Fruit fly (Drosophila melanogaster) whole organism, embryonic: ENCODE results near the gene CG14269.
A peak's percentile ranks its signal among the peaks of the same experiment; 100 is the strongest.

Source experiments
- Adf1 ChIP-seq: fragments of 200-800 bp; sonication (Bioruptor generic); IDR thresholded peaks from 2 replicates; pipeline ENCODE4 v1.3.6; 2022; ENCODE audit warnings: missing biosample characterization, missing genetic modification characterization
- CG10565 ChIP-seq: fragments of 200-800 bp; sonication (Bioruptor generic); optimal IDR thresholded peaks from 3 replicates; lab custom pipeline; 2016; ENCODE audit warnings: missing biosample characterization, mild to moderate bottlenecking, missing genetic modification characterization
- CG10979 ChIP-seq: fragments of 200-800 bp; sonication (Bioruptor generic); optimal IDR thresholded peaks from 2 replicates; lab custom pipeline; 2018; ENCODE audit warnings: missing biosample characterization, mild to moderate bottlenecking, missing genetic modification characterization, moderate library complexity
- CG15696 ChIP-seq: fragments of 200-800 bp; sonication (Bioruptor generic); optimal IDR thresholded peaks from 2 replicates; lab custom pipeline; 2019; ENCODE audit warnings: missing biosample characterization, mild to moderate bottlenecking, missing genetic modification characterization, moderate library complexity
- CG16863 ChIP-seq: fragments of 200-800 bp; sonication (Bioruptor generic); optimal IDR thresholded peaks from 3 replicates; lab custom pipeline; 2016; ENCODE audit warnings: missing biosample characterization, missing genetic modification characterization
- CG17186 ChIP-seq: fragments of 200-800 bp; sonication (Bioruptor generic); optimal IDR thresholded peaks from 3 replicates; lab custom pipeline; 2017; ENCODE audit warnings: missing biosample characterization, missing genetic modification reagents, missing genetic modification characterization
- CG17328 ChIP-seq: fragments of 200-800 bp; sonication (Bioruptor generic); IDR thresholded peaks from 2 replicates; pipeline ENCODE4 v1.3.6; 2022; ENCODE audit warnings: missing biosample characterization, missing genetic modification characterization
- CG18476 ChIP-seq: fragments of 200-800 bp; sonication (Bioruptor generic); optimal IDR thresholded peaks from 2 replicates; lab custom pipeline; 2016; ENCODE audit warnings: missing biosample characterization, mild to moderate bottlenecking, missing genetic modification characterization
- CG2116 ChIP-seq: fragments of 200-800 bp; sonication (Bioruptor generic); optimal IDR thresholded peaks from 3 replicates; lab custom pipeline; 2018; ENCODE audit warnings: missing biosample characterization, mild to moderate bottlenecking, missing genetic modification characterization
- CG2129 ChIP-seq: fragments of 200-800 bp; sonication (Bioruptor generic); IDR thresholded peaks from 2 replicates; pipeline ENCODE4 v1.3.6; 2022; ENCODE audit warnings: missing biosample characterization, missing genetic modification characterization; ENCODE audit not compliant: partially characterized antibody
- CG30020 ChIP-seq: fragments of 200-800 bp; optimal IDR thresholded peaks from 2 replicates; lab custom pipeline; 2019; ENCODE audit warnings: missing biosample characterization, mild to moderate bottlenecking, missing genetic modification characterization, moderate library complexity
- CG5245 ChIP-seq: fragments of 200-800 bp; sonication (Bioruptor generic); optimal IDR thresholded peaks from 3 replicates; lab custom pipeline; 2016; ENCODE audit warnings: missing biosample characterization, missing genetic modification characterization
- CG7987 ChIP-seq: fragments of 200-800 bp; sonication (Bioruptor generic); optimal IDR thresholded peaks from 2 replicates; lab custom pipeline; 2018; ENCODE audit warnings: missing biosample characterization, mild to moderate bottlenecking, missing genetic modification characterization, moderate library complexity
- CG8478 ChIP-seq: fragments of >200 bp; optimal IDR thresholded peaks from 2 replicates; lab custom pipeline; 2018
- CG8924 ChIP-seq: fragments of 200-800 bp; optimal IDR thresholded peaks from 3 replicates; lab custom pipeline; 2019; ENCODE audit warnings: missing biosample characterization, mild to moderate bottlenecking, missing genetic modification characterization, moderate library complexity
- Camta ChIP-seq: fragments of 200-800 bp; sonication (Bioruptor generic); optimal IDR thresholded peaks from 2 replicates; lab custom pipeline; 2016; ENCODE audit warnings: missing biosample characterization, missing genetic modification characterization
- Dfd ChIP-seq, 2 experiments: fragments of >200 bp; optimal IDR thresholded peaks; 2 replicates each; lab custom pipeline; 2017; ENCODE audit warnings: missing biosample characterization in 2 of 2, missing genetic modification characterization in 2 of 2
- HLH4C ChIP-seq: fragments of 200-800 bp; sonication (Bioruptor generic); IDR thresholded peaks from 3 replicates; pipeline ENCODE4 v1.3.6; 2022; ENCODE audit warnings: missing biosample characterization, missing genetic modification characterization; ENCODE audit not compliant: partially characterized antibody
- Jarid2 ChIP-seq: fragments of 200-800 bp; sonication (Bioruptor generic); optimal IDR thresholded peaks from 3 replicates; lab custom pipeline; 2017; ENCODE audit warnings: mild to moderate bottlenecking, missing biosample characterization, missing genetic modification reagents, missing genetic modification characterization
- MESR4 ChIP-seq: fragments of 200-800 bp; sonication (Bioruptor generic); optimal IDR thresholded peaks from 2 replicates; lab custom pipeline; 2018; ENCODE audit warnings: missing biosample characterization, mild to moderate bottlenecking, missing genetic modification characterization, moderate library complexity
- Mes4 ChIP-seq: fragments of 200-800 bp; sonication (Bioruptor generic); optimal IDR thresholded peaks from 2 replicates; lab custom pipeline; 2016; ENCODE audit warnings: missing biosample characterization, missing genetic modification characterization
- Pdp1 ChIP-seq, 2 experiments: fragments of 200-800 bp; sonication (Bioruptor generic); optimal IDR thresholded peaks; 3 replicates each; lab custom pipeline; 2016; ENCODE audit warnings: missing biosample characterization in 2 of 2, missing genetic modification characterization in 2 of 2, mild to moderate bottlenecking in 1 of 2, moderate library complexity in 1 of 2
- Side ChIP-seq: fragments of 200-800 bp; sonication (Bioruptor generic); optimal IDR thresholded peaks from 2 replicates; lab custom pipeline; 2016; ENCODE audit warnings: missing biosample characterization, missing genetic modification characterization
- Trl ChIP-seq, 3 experiments: fragments of >200 bp in 2 of 3; fragments of 200-800 bp in 1 of 3; sonication (Bioruptor generic) in 1 of 3; optimal IDR thresholded peaks; 2 replicates in 1 of 3; 3 replicates in 2 of 3; lab custom pipeline; 2016 to 2017; ENCODE audit warnings: missing biosample characterization in 1 of 3, missing genetic modification characterization in 1 of 3
- bab2 ChIP-seq: fragments of 200-800 bp; sonication (Bioruptor generic); optimal IDR thresholded peaks from 2 replicates; lab custom pipeline; 2016; ENCODE audit warnings: missing biosample characterization, missing genetic modification characterization
- bowl ChIP-seq: fragments of 200-800 bp; sonication (Bioruptor generic); IDR thresholded peaks from 2 replicates; pipeline ENCODE4 v1.3.6; 2022; ENCODE audit warnings: missing biosample characterization, missing genetic modification characterization
- cg ChIP-seq: fragments of 200-800 bp; sonication (Bioruptor generic); optimal IDR thresholded peaks from 3 replicates; lab custom pipeline; 2019; ENCODE audit warnings: missing biosample characterization, mild to moderate bottlenecking, missing genetic modification characterization, moderate library complexity
- chinmo ChIP-seq: fragments of 200-800 bp; sonication (Bioruptor generic); IDR thresholded peaks from 4 replicates; pipeline ENCODE4 v1.3.6; 2022; ENCODE audit warnings: missing biosample characterization, missing genetic modification characterization; ENCODE audit not compliant: partially characterized antibody
- croc ChIP-seq: fragments of 200-800 bp; sonication (Bioruptor generic); conservative IDR thresholded peaks from 3 replicates; pipeline ENCODE4 v1.3.6; 2022; ENCODE audit warnings: missing biosample characterization, missing genetic modification characterization
- crol ChIP-seq: fragments of 200-800 bp; sonication (Bioruptor generic); IDR thresholded peaks from 2 replicates; pipeline ENCODE4 v1.3.6; 2022; ENCODE audit warnings: missing biosample characterization, missing genetic modification characterization
- ems ChIP-seq: fragments of 200-800 bp; sonication (Bioruptor generic); optimal IDR thresholded peaks from 3 replicates; lab custom pipeline; 2016; ENCODE audit warnings: missing biosample characterization, missing genetic modification characterization
- fru ChIP-seq: fragments of >200 bp; optimal IDR thresholded peaks from 2 replicates; lab custom pipeline; 2017
- ftz-f1 ChIP-seq: fragments of 200-800 bp; sonication (Bioruptor generic); optimal IDR thresholded peaks from 2 replicates; lab custom pipeline; 2016; ENCODE audit warnings: missing biosample characterization, missing genetic modification characterization
- her ChIP-seq: fragments of 200-800 bp; sonication (Bioruptor generic); optimal IDR thresholded peaks from 2 replicates; lab custom pipeline; 2016; ENCODE audit warnings: missing biosample characterization, missing genetic modification characterization
- ken ChIP-seq: fragments of 200-800 bp; sonication (Bioruptor generic); IDR thresholded peaks from 3 replicates; pipeline ENCODE4 v1.3.6; 2022; ENCODE audit warnings: missing biosample characterization, missing genetic modification characterization
- lbe ChIP-seq: fragments of 200-800 bp; sonication (Bioruptor generic); optimal IDR thresholded peaks from 2 replicates; lab custom pipeline; 2016; ENCODE audit warnings: missing biosample characterization, mild to moderate bottlenecking, missing genetic modification characterization
- nom ChIP-seq: fragments of 200-800 bp; sonication (Bioruptor generic); optimal IDR thresholded peaks from 2 replicates; lab custom pipeline; 2017; ENCODE audit warnings: missing biosample characterization, missing genetic modification characterization, mild to moderate bottlenecking, moderate library complexity, missing genetic modification reagents
- onecut ChIP-seq: fragments of 200-800 bp; sonication (Bioruptor generic); IDR thresholded peaks from 2 replicates; pipeline ENCODE4 v1.3.6; 2022; ENCODE audit warnings: missing biosample characterization, missing genetic modification characterization
- sc ChIP-seq, 3 experiments: fragments of >200 bp in 2 of 3; fragments of 200-800 bp in 1 of 3; sonication (Bioruptor generic) in 1 of 3; optimal IDR thresholded peaks; 2 replicates in 2 of 3; 3 replicates in 1 of 3; lab custom pipeline; 2017; ENCODE audit warnings: mild to moderate bottlenecking in 1 of 3, missing biosample characterization in 1 of 3, missing genetic modification characterization in 1 of 3, missing genetic modification reagents in 1 of 3
- scrt ChIP-seq: fragments of 200-800 bp; sonication (Bioruptor generic); optimal IDR thresholded peaks from 2 replicates; lab custom pipeline; 2018; ENCODE audit warnings: missing biosample characterization, mild to moderate bottlenecking, missing genetic modification characterization, moderate library complexity
- shn ChIP-seq: fragments of 200-800 bp; sonication (Bioruptor generic); optimal IDR thresholded peaks from 3 replicates; lab custom pipeline; 2016; ENCODE audit warnings: missing biosample characterization, missing genetic modification characterization
- slou ChIP-seq: fragments of 200-800 bp; sonication (Bioruptor generic); optimal IDR thresholded peaks from 3 replicates; lab custom pipeline; 2016; ENCODE audit warnings: missing biosample characterization, missing genetic modification characterization
- sna ChIP-seq: fragments of 200-800 bp; sonication (Bioruptor generic); IDR thresholded peaks from 2 replicates; pipeline ENCODE4 v1.3.6; 2022; ENCODE audit warnings: missing biosample characterization, missing genetic modification characterization; ENCODE audit not compliant: partially characterized antibody
- vnd ChIP-seq: fragments of 200-800 bp; sonication (Bioruptor generic); IDR thresholded peaks from 3 replicates; pipeline ENCODE4 v1.3.6; 2022; ENCODE audit warnings: missing biosample characterization, missing genetic modification characterization; ENCODE audit not compliant: partially characterized antibody
- yki ChIP-seq: fragments of >200 bp; optimal IDR thresholded peaks from 3 replicates; lab custom pipeline; 2018
- z ChIP-seq: fragments of 200-800 bp; sonication (Bioruptor generic); IDR thresholded peaks from 3 replicates; pipeline ENCODE4 v1.3.6; 2022; ENCODE audit warnings: missing biosample characterization, missing genetic modification characterization
- zen ChIP-seq: fragments of 200-800 bp; sonication (Bioruptor generic); optimal IDR thresholded peaks from 3 replicates; lab custom pipeline; 2018; ENCODE audit warnings: missing biosample characterization, mild to moderate bottlenecking, missing genetic modification characterization, moderate library complexity
- zen2 ChIP-seq: fragments of 200-800 bp; sonication (Bioruptor generic); IDR thresholded peaks from 3 replicates; pipeline ENCODE4 v1.3.6; 2022; ENCODE audit warnings: missing biosample characterization, missing genetic modification characterization; ENCODE audit not compliant: partially characterized antibody

The CG14269 gene

dm6 chrX:3451250-3451786, 15.7 kb upstream of the CG14269 start (continued):
- TF ChIP-seq Side (GFP tag; lab: Kevin White, UChicago): no peak
- TF ChIP-seq nom (GFP tag; lab: Kevin White, UChicago): peak; percentile 4
- no peak for TF ChIP-seq HLH4C (GFP tag; lab: Robert Waterston, UW)
- TF ChIP-seq fru (lab: Kevin White, UChicago): no peak
- no peak for TF ChIP-seq ftz-f1
- TF ChIP-seq CG10565 (GFP tag; lab: Kevin White, UChicago): no peak
- no peak for TF ChIP-seq vnd
- no peak for TF ChIP-seq CG8924 (tag; lab: Kevin White, UChicago)
- TF ChIP-seq shn (GFP tag; lab: Kevin White, UChicago): no peak
- peak; percentile 56; the same call in 1 of the 3 replicates for TF ChIP-seq zen2 (GFP tag; lab: Robert Waterston, UW)
- peak; percentile 80; the same call in 3 of the 4 replicates for TF ChIP-seq chinmo (GFP tag; lab: Robert Waterston, UW)
- no peak for TF ChIP-seq sc (optimal IDR thresholded peaks at IDR 0.05; lab: Kevin White, UChicago)
- TF ChIP-seq sc (GFP tag; optimal IDR thresholded peaks at IDR 0.05; lab: Kevin White, UChicago): no peak
- peak; percentile 87 to 96 for TF ChIP-seq Trl (optimal IDR thresholded peaks at IDR 0.05; lab: Kevin White, UChicago)
- no peak for TF ChIP-seq Trl (GFP tag; optimal IDR thresholded peaks at IDR 0.05; lab: Kevin White, UChicago)
- peak; percentile 26; the same call in 1 of the 2 replicates for TF ChIP-seq sna (GFP tag; lab: Robert Waterston, UW)
- TF ChIP-seq bowl: no peak
- no peak for TF ChIP-seq Adf1 (GFP tag; lab: Robert Waterston, UW)
- peak; percentile 53 for TF ChIP-seq yki (lab: Kevin White, UChicago)
- no peak for TF ChIP-seq slou
- peak; percentile 96 for TF ChIP-seq z (GFP tag; lab: Robert Waterston, UW)
- peak; percentile 26 for TF ChIP-seq lbe
- TF ChIP-seq ems (GFP tag; lab: Kevin White, UChicago): no peak

DNA sequence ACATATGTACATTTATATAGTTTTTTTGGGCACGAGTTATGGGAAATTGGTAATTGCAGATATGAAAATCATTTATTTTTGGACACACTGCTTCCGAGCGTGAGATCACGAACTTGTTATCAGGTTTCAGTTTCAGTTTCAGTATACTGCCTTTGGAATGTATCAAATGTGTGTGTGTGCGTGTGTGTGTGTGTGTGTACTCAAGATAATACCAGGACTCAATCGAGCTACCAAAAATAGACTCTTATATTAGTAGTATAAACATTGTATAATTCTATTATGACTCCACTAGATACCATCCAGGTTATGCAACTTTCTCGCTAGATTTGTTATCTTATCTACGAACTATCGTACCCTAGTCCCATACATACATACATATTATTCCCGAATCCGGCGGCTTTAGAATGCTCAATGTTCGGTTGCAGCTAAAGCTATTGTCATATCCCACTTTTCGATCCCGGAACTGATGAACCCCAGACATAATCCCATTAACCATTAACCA, 13.3 kb upstream of the CG14269 start, which contains the start of gene CG12535:
CG12535 (minus strand) TSS at position 51 of the 502 bp plus-strand sequence.
- TF ChIP-seq Mes4: no peak
- no peak for TF ChIP-seq Jarid2 (GFP tag; lab: Kevin White, UChicago)
- TF ChIP-seq CG16863 (GFP tag; lab: Kevin White, UChicago): no peak
- TF ChIP-seq CG2129 (GFP tag; lab: Robert Waterston, UW): no peak
- TF ChIP-seq onecut (GFP tag; lab: Robert Waterston, UW): no peak
- TF ChIP-seq CG5245 (GFP tag; lab: Kevin White, UChicago): no peak
- no peak for TF ChIP-seq sc (optimal IDR thresholded peaks at IDR 0.05; lab: Kevin White, UChicago)
- TF ChIP-seq sc (GFP tag; optimal IDR thresholded peaks at IDR 0.05; lab: Kevin White, UChicago): no peak
- no peak for TF ChIP-seq CG18476
- TF ChIP-seq CG2116 (GFP tag; lab: Kevin White, UChicago): no peak
- TF ChIP-seq CG17328 (GFP tag; lab: Robert Waterston, UW): no peak
- TF ChIP-seq zen (tag; lab: Kevin White, UChicago): peak; percentile 26
- no peak for TF ChIP-seq her (GFP tag; lab: Kevin White, UChicago)
- no peak for TF ChIP-seq slou
- TF ChIP-seq crol (GFP tag; lab: Robert Waterston, UW): no peak
- TF ChIP-seq CG30020: peak; percentile 73
- TF ChIP-seq Dfd (GFP tag; optimal IDR thresholded peaks at IDR 0.05; lab: Kevin White, UChicago): peak in 1 of 2 experiments; percentile 0
- no peak for TF ChIP-seq cg (GFP tag; lab: Kevin White, UChicago)
- TF ChIP-seq CG17186: no peak
- no peak for TF ChIP-seq bab2
- TF ChIP-seq ken (GFP tag; lab: Robert Waterston, UW): no peak
- no peak for TF ChIP-seq CG10979
- no peak for TF ChIP-seq CG8478
- no peak for TF ChIP-seq scrt (GFP tag; lab: Kevin White, UChicago)
- TF ChIP-seq croc (GFP tag; lab: Robert Waterston, UW): no peak
- 0 out of 3 replicates have a peak, but pooled peaks have one; percentile 33 for TF ChIP-seq z (GFP tag; lab: Robert Waterston, UW)
- no peak for TF ChIP-seq CG7987 (GFP tag; lab: Kevin White, UChicago)
- TF ChIP-seq CG15696 (tag; lab: Kevin White, UChicago): no peak
- no peak for TF ChIP-seq MESR4
- peak in 1 of 2 experiments; percentile 59 for TF ChIP-seq Pdp1 (GFP tag; optimal IDR thresholded peaks at IDR 0.05; lab: Kevin White, UChicago)
- TF ChIP-seq Camta (GFP tag; lab: Kevin White, UChicago): no peak
- TF ChIP-seq, all 482 proteins: peak for 5
